Fruit fly (Drosophila melanogaster) whole organism, embryonic: ENCODE measurements around the gene CG14424.

ENCODE experiments used
- Adf1 ChIP-seq: fragments of 200-800 bp; sonication (Bioruptor generic); IDR thresholded peaks from 2 replicates; pipeline ENCODE4 v1.3.6; 2022; ENCODE audit warnings: missing biosample characterization, missing genetic modification characterization
- Bdp1 ChIP-seq: fragments of 200-800 bp; sonication (Bioruptor generic); optimal IDR thresholded peaks from 3 replicates; lab custom pipeline; 2016; ENCODE audit warnings: missing biosample characterization, missing genetic modification characterization
- CG10321 ChIP-seq: fragments of 200-800 bp; sonication (Bioruptor generic); IDR thresholded peaks from 2 replicates; pipeline ENCODE4 v1.3.6; 2022; ENCODE audit warnings: missing biosample characterization, missing genetic modification characterization
- CG11398 ChIP-seq: fragments of 200-800 bp; sonication (Bioruptor generic); optimal IDR thresholded peaks from 2 replicates; lab custom pipeline; 2016; ENCODE audit warnings: missing biosample characterization, missing genetic modification characterization
- CG1602 ChIP-seq: fragments of 200-800 bp; sonication (Bioruptor generic); optimal IDR thresholded peaks from 3 replicates; lab custom pipeline; 2016; ENCODE audit warnings: missing biosample characterization, missing genetic modification characterization
- CG17612 ChIP-seq: fragments of 200-800 bp; sonication (Bioruptor generic); IDR thresholded peaks from 2 replicates; pipeline ENCODE4 v1.3.6; 2022; ENCODE audit warnings: missing biosample characterization, missing genetic modification characterization
- CG2120 ChIP-seq: fragments of 200-800 bp; sonication (Bioruptor generic); optimal IDR thresholded peaks from 3 replicates; lab custom pipeline; 2016; ENCODE audit warnings: missing biosample characterization, missing genetic modification characterization
- CG2889 ChIP-seq: fragments of 200-800 bp; sonication (Bioruptor generic); IDR thresholded peaks from 3 replicates; pipeline ENCODE4 v1.3.6; 2022; ENCODE audit warnings: missing biosample characterization, missing genetic modification characterization
- CG34224 ChIP-seq: fragments of 200-800 bp; sonication (Bioruptor generic); IDR thresholded peaks from 3 replicates; pipeline ENCODE4 v1.3.6; 2022; ENCODE audit warnings: missing biosample characterization, missing genetic modification characterization; ENCODE audit not compliant: partially characterized antibody
- CG3847 ChIP-seq: fragments of 200-800 bp; sonication (Bioruptor generic); IDR thresholded peaks from 2 replicates; pipeline ENCODE4 v1.3.6; 2022; ENCODE audit warnings: missing biosample characterization, missing genetic modification characterization
- CG42726 ChIP-seq: fragments of 200-800 bp; sonication (Bioruptor generic); IDR thresholded peaks from 2 replicates; pipeline ENCODE4 v1.3.6; 2022; ENCODE audit warnings: missing biosample characterization, missing genetic modification characterization; ENCODE audit not compliant: partially characterized antibody
- CG6791 ChIP-seq: fragments of 200-800 bp; sonication (Bioruptor generic); IDR thresholded peaks from 3 replicates; pipeline ENCODE4 v1.3.6; 2022; ENCODE audit warnings: missing biosample characterization, missing genetic modification characterization; ENCODE audit not compliant: partially characterized antibody
- CG6854 ChIP-seq: fragments of 200-800 bp; sonication (Bioruptor generic); optimal IDR thresholded peaks from 3 replicates; lab custom pipeline; 2017; ENCODE audit warnings: missing biosample characterization, mild to moderate bottlenecking, missing genetic modification characterization
- CG7357 ChIP-seq: fragments of 200-800 bp; sonication (Bioruptor generic); IDR thresholded peaks from 3 replicates; pipeline ENCODE4 v1.3.6; 2022; ENCODE audit warnings: missing biosample characterization, missing genetic modification characterization
- CG7987 ChIP-seq: fragments of 200-800 bp; sonication (Bioruptor generic); optimal IDR thresholded peaks from 2 replicates; lab custom pipeline; 2018; ENCODE audit warnings: missing biosample characterization, mild to moderate bottlenecking, missing genetic modification characterization, moderate library complexity
- CG8290 ChIP-seq, 3 experiments: fragments of 200-800 bp; sonication (Bioruptor generic); optimal IDR thresholded peaks; 2 replicates each; lab custom pipeline; 2016 to 2019; ENCODE audit warnings: missing biosample characterization in 3 of 3, missing genetic modification characterization in 3 of 3, mild to moderate bottlenecking in 2 of 3, moderate library complexity in 1 of 3
- CG8388 ChIP-seq: fragments of 200-800 bp; sonication (Bioruptor generic); optimal IDR thresholded peaks from 2 replicates; lab custom pipeline; 2019; ENCODE audit warnings: missing biosample characterization, mild to moderate bottlenecking, missing genetic modification characterization, moderate library complexity
- CG8478 ChIP-seq: fragments of >200 bp; optimal IDR thresholded peaks from 2 replicates; lab custom pipeline; 2018
- Dip3 ChIP-seq: fragments of 200-800 bp; sonication (Bioruptor generic); optimal IDR thresholded peaks from 3 replicates; lab custom pipeline; 2016; ENCODE audit warnings: missing biosample characterization, missing genetic modification characterization
- Doc2 ChIP-seq: fragments of 200-800 bp; sonication (Bioruptor generic); IDR thresholded peaks from 2 replicates; pipeline ENCODE4 v1.3.6; 2022; ENCODE audit warnings: missing biosample characterization, missing genetic modification characterization
- E2f1 ChIP-seq: fragments of 200-800 bp; sonication (Bioruptor generic); IDR thresholded peaks from 2 replicates; pipeline ENCODE4 v1.3.6; 2022; ENCODE audit warnings: missing biosample characterization, missing genetic modification characterization
- Gug ChIP-seq: fragments of 200-800 bp; sonication (Bioruptor generic); IDR thresholded peaks from 4 replicates; pipeline ENCODE4 v1.3.6; 2022; ENCODE audit warnings: missing biosample characterization, missing genetic modification characterization
- HmgZ ChIP-seq: fragments of 200-800 bp; sonication (Bioruptor generic); optimal IDR thresholded peaks from 2 replicates; lab custom pipeline; 2018; ENCODE audit warnings: missing biosample characterization, mild to moderate bottlenecking, missing genetic modification characterization
- Hr39 ChIP-seq: fragments of >200 bp; optimal IDR thresholded peaks from 2 replicates; lab custom pipeline; 2017
- Kr ChIP-seq: fragments of 200-800 bp; sonication (Bioruptor generic); optimal IDR thresholded peaks from 2 replicates; lab custom pipeline; 2017; ENCODE audit warnings: missing biosample characterization, mild to moderate bottlenecking, missing genetic modification characterization
- Max ChIP-seq: fragments of 200-800 bp; sonication (Bioruptor generic); optimal IDR thresholded peaks from 2 replicates; lab custom pipeline; 2016; ENCODE audit warnings: missing biosample characterization, mild to moderate bottlenecking, missing genetic modification characterization
- Optix ChIP-seq: fragments of 200-800 bp; sonication (Bioruptor generic); IDR thresholded peaks from 3 replicates; pipeline ENCODE4 v1.3.6; 2022; ENCODE audit warnings: missing biosample characterization, missing genetic modification characterization
- Pdp1 ChIP-seq, 2 experiments: fragments of 200-800 bp; sonication (Bioruptor generic); optimal IDR thresholded peaks; 3 replicates each; lab custom pipeline; 2016; ENCODE audit warnings: missing biosample characterization in 2 of 2, missing genetic modification characterization in 2 of 2, mild to moderate bottlenecking in 1 of 2, moderate library complexity in 1 of 2
- Poxn ChIP-seq: fragments of 200-800 bp; sonication (Bioruptor generic); IDR thresholded peaks from 2 replicates; pipeline ENCODE4 v1.3.6; 2022; ENCODE audit warnings: missing biosample characterization, missing genetic modification characterization
- Rfx ChIP-seq: fragments of 200-800 bp; sonication (Bioruptor generic); IDR thresholded peaks from 2 replicates; pipeline ENCODE4 v1.3.6; 2022; ENCODE audit warnings: missing biosample characterization, missing genetic modification characterization
- Side ChIP-seq: fragments of 200-800 bp; sonication (Bioruptor generic); optimal IDR thresholded peaks from 2 replicates; lab custom pipeline; 2016; ENCODE audit warnings: missing biosample characterization, missing genetic modification characterization
- Spps ChIP-seq: fragments of 200-800 bp; sonication (Bioruptor generic); optimal IDR thresholded peaks from 2 replicates; lab custom pipeline; 2018; ENCODE audit warnings: missing biosample characterization, mild to moderate bottlenecking, missing genetic modification characterization
- ara ChIP-seq: fragments of 200-800 bp; sonication (Bioruptor generic); IDR thresholded peaks from 2 replicates; pipeline ENCODE4 v1.3.6; 2022; ENCODE audit warnings: missing biosample characterization, missing genetic modification characterization
- az2 ChIP-seq: fragments of 200-800 bp; sonication (Bioruptor generic); optimal IDR thresholded peaks from 3 replicates; lab custom pipeline; 2016; ENCODE audit warnings: missing biosample characterization, missing genetic modification characterization
- bsh ChIP-seq, 2 experiments: fragments of 200-800 bp; sonication (Bioruptor generic); optimal IDR thresholded peaks; 2 replicates each; lab custom pipeline; 2017 to 2018; ENCODE audit warnings: mild to moderate bottlenecking in 2 of 2, missing biosample characterization in 2 of 2, missing genetic modification characterization in 2 of 2, moderate library complexity in 1 of 2
- crc ChIP-seq: fragments of 200-800 bp; sonication (Bioruptor generic); optimal IDR thresholded peaks from 2 replicates; lab custom pipeline; 2016; ENCODE audit warnings: missing biosample characterization, missing genetic modification characterization
- crol ChIP-seq: fragments of 200-800 bp; sonication (Bioruptor generic); IDR thresholded peaks from 2 replicates; pipeline ENCODE4 v1.3.6; 2022; ENCODE audit warnings: missing biosample characterization, missing genetic modification characterization
- disco-r ChIP-seq: fragments of 200-800 bp; sonication (Bioruptor generic); optimal IDR thresholded peaks from 2 replicates; lab custom pipeline; 2016; ENCODE audit warnings: missing biosample characterization, missing genetic modification characterization
- dysf ChIP-seq: fragments of 200-800 bp; sonication (Bioruptor generic); IDR thresholded peaks from 3 replicates; pipeline ENCODE4 v1.3.6; 2022; ENCODE audit warnings: missing biosample characterization, missing genetic modification characterization
- eyg ChIP-seq: fragments of 200-800 bp; sonication (Bioruptor generic); optimal IDR thresholded peaks from 3 replicates; lab custom pipeline; 2016; ENCODE audit warnings: missing biosample characterization, missing genetic modification characterization
- fd96Cb ChIP-seq: fragments of 200-800 bp; sonication (Bioruptor generic); optimal IDR thresholded peaks from 2 replicates; lab custom pipeline; 2018; ENCODE audit warnings: missing biosample characterization, mild to moderate bottlenecking, missing genetic modification characterization, moderate library complexity
- fru ChIP-seq: fragments of >200 bp; optimal IDR thresholded peaks from 2 replicates; lab custom pipeline; 2017
- hb ChIP-seq: fragments of 200-800 bp; sonication (Bioruptor generic); IDR thresholded peaks from 3 replicates; pipeline ENCODE4 v1.3.6; 2022; ENCODE audit warnings: missing biosample characterization, missing genetic modification characterization; ENCODE audit not compliant: partially characterized antibody
- her ChIP-seq: fragments of 200-800 bp; sonication (Bioruptor generic); optimal IDR thresholded peaks from 2 replicates; lab custom pipeline; 2016; ENCODE audit warnings: missing biosample characterization, missing genetic modification characterization
- lbe ChIP-seq: fragments of 200-800 bp; sonication (Bioruptor generic); optimal IDR thresholded peaks from 2 replicates; lab custom pipeline; 2016; ENCODE audit warnings: missing biosample characterization, mild to moderate bottlenecking, missing genetic modification characterization
- lilli ChIP-seq: fragments of 200-800 bp; sonication (Bioruptor generic); optimal IDR thresholded peaks from 3 replicates; lab custom pipeline; 2016; ENCODE audit warnings: missing biosample characterization, missing genetic modification characterization
- nerfin-1 ChIP-seq: fragments of 200-800 bp; sonication (Bioruptor generic); optimal IDR thresholded peaks from 3 replicates; lab custom pipeline; 2019; ENCODE audit warnings: missing biosample characterization, mild to moderate bottlenecking, missing genetic modification characterization, moderate library complexity
- pb ChIP-seq: fragments of 200-800 bp; sonication (Bioruptor generic); optimal IDR thresholded peaks from 3 replicates; lab custom pipeline; 2016; ENCODE audit warnings: missing biosample characterization, missing genetic modification characterization
- tio ChIP-seq: fragments of 200-800 bp; sonication (Bioruptor generic); optimal IDR thresholded peaks from 2 replicates; lab custom pipeline; 2017; ENCODE audit warnings: missing biosample characterization, missing genetic modification characterization, inconsistent platforms
- trem ChIP-seq: fragments of 200-800 bp; optimal IDR thresholded peaks from 3 replicates; lab custom pipeline; 2019; ENCODE audit warnings: missing biosample characterization, mild to moderate bottlenecking, missing genetic modification characterization, moderate library complexity
- wek ChIP-seq: fragments of 200-800 bp; sonication (Bioruptor generic); optimal IDR thresholded peaks from 3 replicates; lab custom pipeline; 2018; ENCODE audit warnings: missing biosample characterization, mild to moderate bottlenecking, missing genetic modification characterization, moderate library complexity
- yki ChIP-seq: fragments of >200 bp; optimal IDR thresholded peaks from 3 replicates; lab custom pipeline; 2018

The CG14424 gene

DNA sequence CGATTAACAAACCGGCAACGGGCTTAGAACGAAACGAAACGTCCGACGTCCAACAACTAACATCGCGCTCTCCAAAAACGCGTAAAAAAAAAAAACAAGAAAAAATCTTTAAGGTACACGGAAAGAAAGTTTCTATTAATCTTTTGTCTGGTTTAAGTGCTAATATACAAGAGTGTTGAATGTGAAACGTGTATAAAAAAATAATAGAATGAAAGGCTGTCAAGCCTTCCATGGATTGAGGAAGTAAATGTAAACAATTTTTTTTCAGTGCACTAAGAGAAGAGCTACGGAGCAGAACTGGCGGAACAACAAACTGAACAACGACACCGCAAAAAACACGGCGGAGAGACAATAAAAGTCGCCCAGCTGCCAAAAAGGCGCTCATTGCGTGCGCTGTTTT lies 7.3 kb downstream of the CG14424 start, which contains the start of gene CG3588 (continued):
- TF ChIP-seq yki (lab: Kevin White, UChicago) = no peak
- TF ChIP-seq ara (GFP tag; lab: Robert Waterston, UW) = peak; percentile 65
- TF ChIP-seq Dip3 = peak; percentile 59
- peak; percentile 55 for TF ChIP-seq eyg
- TF ChIP-seq CG2889 (GFP tag; lab: Robert Waterston, UW) = peak; percentile 50; the same call in 1 of the 3 replicates
- TF ChIP-seq Adf1 (GFP tag; lab: Robert Waterston, UW) = peak; percentile 38; the same call in 1 of the 2 replicates
- 0 out of 3 replicates have a peak, but pooled peaks have one; percentile 50 for TF ChIP-seq CG7357 (GFP tag; lab: Robert Waterston, UW)
- TF ChIP-seq bsh (GFP tag; optimal IDR thresholded peaks at IDR 0.05; lab: Kevin White, UChicago) = peak in 1 of 2 experiments; percentile 66
- peak; percentile 26 for TF ChIP-seq CG7987 (GFP tag; lab: Kevin White, UChicago)
- TF ChIP-seq CG3847 (GFP tag; lab: Robert Waterston, UW) = peak; percentile 83
- TF ChIP-seq CG6791 (GFP tag; lab: Robert Waterston, UW) = no peak
- no peak for TF ChIP-seq Kr (GFP tag; lab: Kevin White, UChicago)
- TF ChIP-seq pb (GFP tag; lab: Kevin White, UChicago) = peak; percentile 62
- no peak for TF ChIP-seq crc
- peak; percentile 50; the same call in 1 of the 2 replicates for TF ChIP-seq Poxn (GFP tag; lab: Robert Waterston, UW)
- TF ChIP-seq CG11398 (GFP tag; lab: Kevin White, UChicago) = peak; percentile 32
- TF ChIP-seq disco-r (GFP tag; lab: Kevin White, UChicago) = peak; percentile 54
- peak; percentile 84 for TF ChIP-seq lilli (GFP tag; lab: Kevin White, UChicago)
- TF ChIP-seq az2 (GFP tag; lab: Kevin White, UChicago) = peak; percentile 52
- TF ChIP-seq CG2120 (GFP tag; lab: Kevin White, UChicago) = peak; percentile 91
- peak; percentile 7 for TF ChIP-seq lbe
- TF ChIP-seq CG8290 (GFP tag; optimal IDR thresholded peaks at IDR 0.05; lab: Kevin White, UChicago) = no peak
- peak in 1 of 2 experiments; percentile 66 for TF ChIP-seq CG8290 (tag; optimal IDR thresholded peaks at IDR 0.05; lab: Kevin White, UChicago)
- TF ChIP-seq wek (GFP tag; lab: Kevin White, UChicago) = no peak
- TF ChIP-seq Optix (GFP tag; lab: Robert Waterston, UW) = no peak
- TF ChIP-seq Bdp1 (GFP tag; lab: Kevin White, UChicago) = peak; percentile 13
- TF ChIP-seq CG8388 = peak; percentile 35
- no peak for TF ChIP-seq CG8478 (lab: Kevin White, UChicago)
- TF ChIP-seq crol = no peak
- peak; percentile 50 for TF ChIP-seq HmgZ
- TF ChIP-seq hb (GFP tag; lab: Robert Waterston, UW) = no peak
- TF ChIP-seq Rfx (GFP tag; lab: Robert Waterston, UW) = peak; percentile 94
- peak; percentile 34 for TF ChIP-seq Max
- no peak for TF ChIP-seq Doc2 (GFP tag; lab: Robert Waterston, UW)
- no peak for TF ChIP-seq CG10321 (GFP tag; lab: Robert Waterston, UW)
- TF ChIP-seq fru (lab: Kevin White, UChicago) = no peak
- no peak for TF ChIP-seq nerfin-1 (tag; lab: Kevin White, UChicago)
- peak; percentile 87 for TF ChIP-seq dysf (GFP tag; lab: Robert Waterston, UW)
- no peak for TF ChIP-seq Hr39 (lab: Kevin White, UChicago)
- TF ChIP-seq CG6854 = peak; percentile 60
- TF ChIP-seq trem = peak; percentile 1
- TF ChIP-seq Gug (GFP tag; lab: Robert Waterston, UW) = peak; percentile 79; the same call in 3 of the 4 replicates
- peak; percentile 65; the same call in 1 of the 2 replicates for TF ChIP-seq CG17612 (GFP tag; lab: Robert Waterston, UW)
- TF ChIP-seq Spps = no peak
- TF ChIP-seq her = peak; percentile 85
- no peak for TF ChIP-seq CG34224
- peak; percentile 43 for TF ChIP-seq fd96Cb
- TF ChIP-seq tio (GFP tag; lab: Kevin White, UChicago) = peak; percentile 47
- TF ChIP-seq Side (GFP tag; lab: Kevin White, UChicago) = no peak
- peak in 1 of 2 experiments; percentile 65 for TF ChIP-seq Pdp1 (GFP tag; optimal IDR thresholded peaks at IDR 0.05; lab: Kevin White, UChicago)
- peak; percentile 55 for TF ChIP-seq CG1602 (GFP tag; lab: Kevin White, UChicago)
- TF ChIP-seq E2f1 (GFP tag; lab: Robert Waterston, UW) = peak; percentile 77
- no peak for TF ChIP-seq CG42726 (GFP tag; lab: Robert Waterston, UW)
